Worm (Caenorhabditis elegans) whole organism, midembryonic: ENCODE results near the gene F35H10.6.

Source experiments
- ref-1 ChIP-seq: fragments of 200-800 bp; sonication (Bioruptor generic); conservative IDR thresholded peaks from 2 replicates; pipeline ENCODE4 v1.3.6; 2022; ENCODE audit warnings: missing genetic modification reagents, missing genetic modification characterization, missing compliant biosample characterization
- tab-1 ChIP-seq: fragments of 200-800 bp; sonication (Bioruptor generic); IDR thresholded peaks from 2 replicates; pipeline ENCODE4 v1.3.6; 2022; ENCODE audit warnings: missing genetic modification characterization, missing compliant biosample characterization
- ztf-23 ChIP-seq: fragments of 200-800 bp; sonication (Bioruptor generic); IDR thresholded peaks from 2 replicates; pipeline ENCODE4 v1.3.6; 2022; ENCODE audit warnings: missing genetic modification reagents, missing genetic modification characterization, missing compliant biosample characterization

DNA sequence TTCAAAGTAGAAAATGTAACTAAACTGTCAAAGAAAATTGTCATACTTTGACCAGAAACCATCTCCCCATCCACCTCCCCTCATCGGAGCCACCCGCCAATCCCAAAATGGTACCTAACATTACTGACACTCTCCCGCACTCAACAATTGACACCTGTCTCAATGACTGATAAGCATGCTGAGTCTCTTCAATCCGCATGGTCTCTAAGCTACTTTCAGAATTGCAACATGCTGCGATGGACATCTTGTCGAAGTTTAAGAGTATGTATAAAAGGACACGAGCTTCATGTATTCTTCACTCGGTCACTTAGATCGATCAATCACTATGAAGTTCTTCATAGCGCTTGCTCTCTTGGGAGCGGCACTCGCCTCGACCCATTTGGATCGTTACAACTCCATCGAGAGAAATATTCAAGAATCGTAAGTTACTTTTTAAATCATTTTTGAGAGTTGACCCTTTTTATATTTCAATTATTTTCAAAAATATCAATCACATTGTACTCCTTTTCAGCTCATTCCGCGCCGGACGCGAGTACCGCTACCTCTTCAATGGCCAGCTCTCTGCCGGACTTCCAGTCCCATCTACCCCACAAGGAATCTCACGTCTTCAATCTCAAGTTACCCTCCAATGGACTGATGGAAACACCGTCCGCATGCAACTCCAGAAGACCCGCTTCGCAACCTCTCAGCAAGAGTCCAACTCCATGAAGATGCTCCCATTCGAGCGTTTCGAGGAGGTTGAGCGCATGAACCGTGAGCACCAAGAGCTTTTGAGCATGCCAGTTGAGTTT, 38.7 kb upstream of the F35H10.6 start, which contains the start of gene vit-6:
- no peak for TF ChIP-seq tab-1
- no peak for TF ChIP-seq ref-1 (GFP tag; lab: Robert Waterston, UW)
- TF ChIP-seq ztf-23 (GFP tag; lab: Robert Waterston, UW), result no peak
